Worm (Caenorhabditis elegans) whole organism, young adult: ENCODE data around the gene F47B10.4.

Experiments used
- ama-1 ChIP-seq, 3 experiments: fragments of 150-350 bp in 1 of 3; sonication (generic microtip) in 2 of 3; optimal IDR thresholded peaks; 2 replicates each; lab custom pipeline; 2014 to 2018; ENCODE audit warnings: missing biosample characterization in 2 of 3, missing genetic modification characterization in 2 of 3, missing genetic modification reagents in 2 of 3
- athp-1 ChIP-seq: sonication (generic microtip); optimal IDR thresholded peaks from 2 replicates; lab custom pipeline; 2017; ENCODE audit warnings: mild to moderate bottlenecking, missing genetic modification characterization, missing compliant biosample characterization
- lsl-1 ChIP-seq: fragments of 200-800 bp; sonication (Bioruptor generic); optimal IDR thresholded peaks from 2 replicates; lab custom pipeline; 2018; ENCODE audit warnings: mild to moderate bottlenecking, missing genetic modification characterization, moderate library complexity, missing compliant biosample characterization
- pha-4 ChIP-seq: fragments of 150-350 bp; sonication (generic microtip); optimal IDR thresholded peaks from 2 replicates; lab custom pipeline; 2014; ENCODE audit warnings: missing biosample characterization, missing genetic modification reagents, missing genetic modification characterization
- rpc-1 ChIP-seq, 2 experiments: fragments of 150-350 bp in 1 of 2; sonication (generic microtip) in 1 of 2; optimal IDR thresholded peaks; 2 replicates each; lab custom pipeline; 2014 to 2018; ENCODE audit warnings: missing biosample characterization in 1 of 2, missing genetic modification characterization in 1 of 2, missing genetic modification reagents in 1 of 2, missing genotype in 1 of 2
- snpc-1.3 ChIP-seq: sonication (generic microtip); optimal IDR thresholded peaks from 2 replicates; lab custom pipeline; 2017; ENCODE audit warnings: missing genetic modification characterization, mild to moderate bottlenecking, missing compliant biosample characterization, antibody characterized with exemption, moderate library complexity, missing genotype, missing genetic modification reagents; ENCODE audit not compliant: insufficient read depth
- snpc-4 ChIP-seq, 5 experiments: fragments of 150-350 bp in 1 of 5; sonication (generic microtip) in 4 of 5; optimal IDR thresholded peaks; 2 replicates each; lab custom pipeline; 2014 to 2018; ENCODE audit warnings: missing genetic modification characterization in 5 of 5, missing biosample characterization in 3 of 5, antibody characterized with exemption in 2 of 5, mild to moderate bottlenecking in 2 of 5, missing compliant biosample characterization in 2 of 5, missing genotype in 2 of 5, moderate library complexity in 2 of 5, missing genetic modification reagents in 1 of 5
- tbx-9 ChIP-seq: sonication (generic microtip); optimal IDR thresholded peaks from 2 replicates; lab custom pipeline; 2016; ENCODE audit warnings: borderline replicate concordance, missing genetic modification characterization, inconsistent platforms, missing compliant biosample characterization
- unc-130 ChIP-seq: sonication (generic microtip); optimal IDR thresholded peaks from 2 replicates; lab custom pipeline; 2016; ENCODE audit warnings: missing genetic modification reagents, missing genetic modification characterization, missing compliant biosample characterization

- TF ChIP-seq rpc-1 (optimal IDR thresholded peaks at IDR 0.05; lab: Kevin White, UChicago) (no peak), rpc-1 (tag; optimal IDR thresholded peaks at IDR 0.05; lab: Kevin White, UChicago) (no peak), snpc-4 (GFP tag; optimal IDR thresholded peaks at IDR 0.05; lab: Kevin White, UChicago) (no peak), snpc-4 (tag; optimal IDR thresholded peaks at IDR 0.05; lab: Kevin White, UChicago) (no peak), tbx-9 (tag; lab: Kevin White, UChicago) (no peak), snpc-1.3 (tag; lab: Kevin White, UChicago) (no peak), ama-1 (optimal IDR thresholded peaks at IDR 0.05; lab: Kevin White, UChicago) (no peak), ama-1 (GFP tag; optimal IDR thresholded peaks at IDR 0.05; lab: Kevin White, UChicago) (no peak), pha-4 (tag; lab: Kevin White, UChicago) (no peak), lsl-1 (GFP tag; lab: Kevin White, UChicago) (no peak), unc-130 (GFP tag; lab: Kevin White, UChicago) (no peak), athp-1 (tag; lab: Kevin White, UChicago) (no peak)
These were observed 42.4 kb downstream of the F47B10.4 start for ce11 chrX:10933308-10934014.
